Fruit fly (Drosophila melanogaster) whole organism: ENCODE measurements around the gene CG13622.

ENCODE experiments used
- CG8478 ChIP-seq: fragments of >200 bp; optimal IDR thresholded peaks from 2 replicates; lab custom pipeline; 2018; ENCODE audit warnings: inconsistent platforms
- Dll ChIP-seq: fragments of >200 bp; optimal IDR thresholded peaks from 2 replicates; lab custom pipeline; 2017

DNA sequence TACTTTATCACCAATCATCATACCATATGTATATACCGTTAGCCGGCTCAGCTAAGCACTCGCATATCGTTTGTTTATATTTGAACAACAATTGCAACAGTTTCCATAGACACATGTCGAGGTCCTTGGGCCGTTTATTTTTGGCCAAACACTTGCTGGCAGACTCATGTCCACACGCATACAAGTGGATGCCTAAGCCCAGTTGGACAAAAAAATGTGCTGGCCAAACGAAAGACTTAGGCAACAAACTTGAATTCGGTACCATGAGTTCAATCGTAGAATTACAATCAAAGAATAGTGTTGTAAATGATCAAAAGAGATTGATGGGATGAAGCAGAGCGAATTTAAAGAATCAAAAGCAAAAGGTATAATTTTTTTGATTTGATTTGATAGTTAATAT, at the start of gene CG13622:
- TF ChIP-seq CG8478 (lab: Kevin White, UChicago) (no peak), Dll (lab: Kevin White, UChicago) (no peak)
